Fruit fly (Drosophila melanogaster) whole organism, adult: Measurements from ENCODE around the gene CG5245.
A peak's percentile ranks its signal among the peaks of the same experiment; 100 is the strongest.

Source experiments
- CG11617 ChIP-seq: fragments of 200-800 bp; sonication (Bioruptor generic); optimal IDR thresholded peaks from 2 replicates; lab custom pipeline; 2017; ENCODE audit warnings: mild to moderate bottlenecking, missing biosample characterization, missing genetic modification reagents, missing genetic modification characterization
- CG12768 ChIP-seq: fragments of 200-800 bp; sonication (Bioruptor generic); optimal IDR thresholded peaks from 2 replicates; lab custom pipeline; 2017; ENCODE audit warnings: missing biosample characterization, missing genetic modification characterization, mild to moderate bottlenecking, moderate library complexity, missing genetic modification reagents
- CG14711 ChIP-seq: fragments of 200-800 bp; sonication (Bioruptor generic); optimal IDR thresholded peaks from 2 replicates; lab custom pipeline; 2018; ENCODE audit warnings: missing biosample characterization, mild to moderate bottlenecking, missing genetic modification characterization, moderate library complexity
- CG1620 ChIP-seq: fragments of 200-800 bp; sonication (Bioruptor generic); optimal IDR thresholded peaks from 2 replicates; lab custom pipeline; 2016; ENCODE audit warnings: missing biosample characterization, missing genetic modification characterization
- CG33017 ChIP-seq: fragments of 200-800 bp; sonication (Bioruptor generic); optimal IDR thresholded peaks from 2 replicates; lab custom pipeline; 2018; ENCODE audit warnings: missing biosample characterization, mild to moderate bottlenecking, missing genetic modification characterization, moderate library complexity
- cic ChIP-seq: fragments of 200-800 bp; sonication (Bioruptor generic); optimal IDR thresholded peaks from 2 replicates; lab custom pipeline; 2017; ENCODE audit warnings: missing biosample characterization, mild to moderate bottlenecking, missing genetic modification characterization, moderate library complexity
- ovo ChIP-seq: fragments of 200-800 bp; sonication (Bioruptor generic); optimal IDR thresholded peaks from 2 replicates; lab custom pipeline; 2016; ENCODE audit warnings: missing biosample characterization, missing genetic modification characterization
- pad ChIP-seq: fragments of 200-800 bp; sonication (Bioruptor generic); optimal IDR thresholded peaks from 3 replicates; lab custom pipeline; 2017; ENCODE audit warnings: missing biosample characterization, missing genetic modification characterization, mild to moderate bottlenecking, moderate library complexity, missing genetic modification reagents
- tj ChIP-seq: fragments of 200-800 bp; sonication (Bioruptor generic); optimal IDR thresholded peaks from 3 replicates; lab custom pipeline; 2017; ENCODE audit warnings: missing biosample characterization, mild to moderate bottlenecking, missing genetic modification characterization, moderate library complexity

dm6 chr3R:12451888-12452514 lies 22.6 kb downstream of the CG5245 start, which contains the start of gene CG5509:
- TF ChIP-seq cic (GFP tag; lab: Kevin White, UChicago) (peak; percentile 12), CG14711 (tag; lab: Kevin White, UChicago) (no peak), CG1620 (GFP tag; lab: Kevin White, UChicago) (no peak), pad (GFP tag; lab: Kevin White, UChicago) (no peak), CG12768 (no peak), CG33017 (tag; lab: Kevin White, UChicago) (no peak), ovo (GFP tag; lab: Kevin White, UChicago) (no peak), CG11617 (GFP tag; lab: Kevin White, UChicago) (no peak), tj (GFP tag; lab: Kevin White, UChicago) (peak; percentile 66)
